Worm (Caenorhabditis elegans) whole organism, dauer: ENCODE data around the gene tbcc-1.

Source experiments
- unc-62 ChIP-seq: sonication (generic microtip); optimal IDR thresholded peaks from 2 replicates; lab custom pipeline; 2017; ENCODE audit warnings: missing biosample characterization, missing genetic modification reagents, missing genetic modification characterization

Gene tbcc-1

ce11 chrIII:2795442-2796023 is 7.3 kb downstream of the tbcc-1 start:
- no peak for TF ChIP-seq unc-62

ce11 chrIII:2800743-2801142 is 12.5 kb downstream of the tbcc-1 start:
- TF ChIP-seq unc-62 = no peak

ce11 chrIII:2801800-2802515 is 13.7 kb downstream of the tbcc-1 start, which contains the start of the genes twk-45 and Y71H2AM.25:
Gene twk-45, minus strand, starts transcription at chrIII:2801900.
Gene Y71H2AM.25, plus strand, starts transcription at chrIII:2802465.
- no peak for TF ChIP-seq unc-62

- no peak for TF ChIP-seq unc-62
Observed at ce11 chrIII:2804461-2804860, 16.2 kb downstream of the tbcc-1 start.

- TF ChIP-seq unc-62 = no peak
Observed at ce11 chrIII:2805084-2805483, 16.8 kb downstream of the tbcc-1 start, which contains the start of gene Y71H2AM.3. Gene Y71H2AM.3, plus strand, starts transcription at chrIII:2805430.

ce11 chrIII:2811410-2811809 is 23.2 kb downstream of the tbcc-1 start:
- TF ChIP-seq unc-62 = no peak

- TF ChIP-seq unc-62 = no peak
Observed at ce11 chrIII:2814919-2815554, 26.8 kb downstream of the tbcc-1 start, which contains the start of gene tufm-1. Gene tufm-1, minus strand, starts transcription at chrIII:2814969.

- TF ChIP-seq unc-62 = no peak
Observed at ce11 chrIII:2816205-2816923, 28.1 kb downstream of the tbcc-1 start.

- TF ChIP-seq unc-62 = no peak
Observed at ce11 chrIII:2817847-2818246, 29.6 kb downstream of the tbcc-1 start.

- no peak for TF ChIP-seq unc-62
Observed at ce11 chrIII:2818980-2819379, 30.7 kb downstream of the tbcc-1 start, which contains the start of gene pipp-4P. Gene pipp-4P, plus strand, starts transcription at chrIII:2819280.

- TF ChIP-seq unc-62 = no peak
Observed at ce11 chrIII:2826770-2827169, 38.5 kb downstream of the tbcc-1 start, which contains the start of gene Y71H2AM.1. Gene Y71H2AM.1, plus strand, starts transcription at chrIII:2827070.

ce11 chrIII:2832483-2832882 is 44.2 kb downstream of the tbcc-1 start, which contains the start of gene Y71H2AM.29:
Gene Y71H2AM.29, plus strand, starts transcription at chrIII:2832783.
- TF ChIP-seq unc-62 = no peak

ce11 chrIII:2834363-2834762 is 46.1 kb downstream of the tbcc-1 start, which contains the start of gene txdc-17:
Gene txdc-17, plus strand, starts transcription at chrIII:2834663.
- TF ChIP-seq unc-62 = no peak

ce11 chrIII:2834998-2835397 is 46.8 kb downstream of the tbcc-1 start:
- no peak for TF ChIP-seq unc-62

ce11 chrIII:2836339-2836738 is 48.1 kb downstream of the tbcc-1 start, which contains the start of gene josd-1:
Gene josd-1, plus strand, starts transcription at chrIII:2836639.
- no peak for TF ChIP-seq unc-62

ce11 chrIII:2840877-2841540 is 52.8 kb downstream of the tbcc-1 start, which contains the start of gene Y71H2AR.2:
Gene Y71H2AR.2, minus strand, starts transcription at chrIII:2840927.
- no peak for TF ChIP-seq unc-62
